Fruit fly (Drosophila melanogaster) Kc167 (cell line): ENCODE results near the gene CG34148.

ENCODE experiments used
- Myc ChIP-seq: fragments of >200 bp; optimal IDR thresholded peaks from 2 replicates; lab custom pipeline; 2017; ENCODE audit warnings: missing external identifiers
- Sin3A ChIP-seq: fragments of >200 bp; optimal IDR thresholded peaks from 2 replicates; lab custom pipeline; 2018; ENCODE audit warnings: missing external identifiers
- h ChIP-seq: fragments of >200 bp; optimal IDR thresholded peaks from 3 replicates; lab custom pipeline; 2018; ENCODE audit warnings: missing external identifiers
- insv ChIP-seq: fragments of >200 bp; optimal IDR thresholded peaks from 3 replicates; lab custom pipeline; 2018; ENCODE audit warnings: missing external identifiers
- psq ChIP-seq: fragments of >200 bp; optimal IDR thresholded peaks from 2 replicates; lab custom pipeline; 2017; ENCODE audit warnings: missing external identifiers
- ttk ChIP-seq: sonication (Bioruptor generic); optimal IDR thresholded peaks from 2 replicates; lab custom pipeline; 2017; ENCODE audit warnings: missing external identifiers

Gene CG34148

DNA sequence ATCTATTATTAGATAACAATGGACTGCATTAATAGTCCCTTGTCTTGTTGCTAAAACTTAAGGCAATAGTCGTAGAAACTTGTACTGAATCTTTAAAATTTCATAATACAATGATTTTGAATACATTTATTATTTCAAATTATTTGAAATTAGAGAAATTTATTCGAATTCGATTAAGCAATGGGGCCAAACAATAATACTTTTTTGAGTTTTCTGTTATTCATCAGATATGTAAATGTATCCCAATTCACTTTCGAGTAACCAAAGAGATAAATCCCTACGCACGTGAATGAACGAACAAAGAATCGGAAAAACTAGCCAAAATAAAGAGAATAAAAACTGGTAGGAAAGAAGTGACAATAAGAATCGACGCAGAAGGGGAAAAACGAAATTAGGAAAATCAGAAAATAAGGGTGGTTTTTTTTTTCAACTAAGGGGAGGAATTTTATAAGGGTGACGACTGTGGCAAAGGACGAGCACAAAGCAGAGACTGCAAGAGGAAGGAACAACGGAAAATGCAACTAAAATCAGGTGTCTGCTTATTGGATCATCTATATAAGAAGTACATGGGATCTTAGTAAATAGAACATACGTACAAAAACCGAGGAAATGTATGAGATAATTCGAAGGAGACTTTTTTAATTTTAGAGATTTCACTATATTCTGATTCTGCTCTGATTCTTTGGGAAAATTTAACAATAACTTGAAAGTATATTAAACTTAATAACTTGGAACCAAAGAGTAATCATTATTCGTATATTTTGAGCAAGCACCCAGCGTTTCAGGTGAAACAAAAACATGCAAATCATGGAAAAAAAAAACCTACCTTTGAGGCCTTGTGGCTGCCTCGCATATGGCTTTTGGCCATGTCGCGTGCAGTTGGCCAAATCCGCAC, 23.7 kb downstream of the CG34148 start:
- no peak for TF ChIP-seq h
- TF ChIP-seq psq (lab: Kevin White, UChicago), result no peak
- TF ChIP-seq insv (lab: Kevin White, UChicago), result no peak
- TF ChIP-seq Sin3A (lab: Kevin White, UChicago), result no peak
- TF ChIP-seq ttk (lab: Kevin White, UChicago), result no peak

DNA sequence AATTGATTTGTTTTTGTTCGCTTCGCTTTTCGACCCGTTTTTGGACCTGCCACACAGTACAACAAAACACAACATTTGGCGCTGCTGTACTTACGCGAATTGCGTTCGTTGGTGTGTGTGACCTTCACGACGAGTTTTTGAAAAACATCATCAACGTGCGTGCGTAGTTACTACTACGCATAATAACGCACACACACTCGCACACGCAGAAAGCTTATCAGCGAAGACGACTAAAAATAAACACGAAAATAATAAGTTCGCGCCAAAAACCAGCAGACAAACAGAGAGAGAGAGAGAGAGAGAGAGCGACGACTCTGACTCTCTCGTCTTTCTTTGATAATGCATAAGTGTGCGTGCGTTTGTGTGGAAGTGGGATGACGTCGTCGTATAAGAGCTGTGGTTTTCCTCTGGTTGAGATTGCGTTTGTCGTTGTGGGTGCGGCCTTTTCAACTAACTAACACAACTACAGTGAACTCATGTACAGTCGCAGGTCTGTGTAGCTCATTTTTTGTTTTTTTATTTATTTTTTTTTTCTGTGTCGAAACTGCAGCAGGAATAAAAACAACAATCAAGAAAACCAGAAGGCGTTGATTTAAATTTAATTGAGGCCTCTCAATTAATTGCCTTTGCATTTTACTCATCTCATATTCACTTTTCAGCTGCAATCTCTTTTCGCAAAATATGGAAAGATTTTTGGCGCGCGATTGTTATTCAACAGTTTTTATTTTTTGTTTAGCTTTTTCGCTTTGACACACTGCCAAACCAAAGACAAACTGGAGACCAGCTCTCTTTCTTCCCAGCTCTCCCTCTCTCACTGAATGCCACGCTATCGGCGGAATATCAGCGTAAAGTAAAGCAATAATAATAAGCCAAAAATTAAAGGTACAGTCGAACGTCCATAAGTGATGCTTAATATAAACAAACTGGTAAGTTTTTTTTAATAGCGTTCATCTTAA, 24.6 kb downstream of the CG34148 start:
- no peak for TF ChIP-seq ttk (lab: Kevin White, UChicago)
- no peak for TF ChIP-seq insv (lab: Kevin White, UChicago)
- no peak for TF ChIP-seq Sin3A (lab: Kevin White, UChicago)
- TF ChIP-seq Myc (lab: Kevin White, UChicago), result no peak
- TF ChIP-seq psq (lab: Kevin White, UChicago), result no peak
- TF ChIP-seq h, result no peak

DNA sequence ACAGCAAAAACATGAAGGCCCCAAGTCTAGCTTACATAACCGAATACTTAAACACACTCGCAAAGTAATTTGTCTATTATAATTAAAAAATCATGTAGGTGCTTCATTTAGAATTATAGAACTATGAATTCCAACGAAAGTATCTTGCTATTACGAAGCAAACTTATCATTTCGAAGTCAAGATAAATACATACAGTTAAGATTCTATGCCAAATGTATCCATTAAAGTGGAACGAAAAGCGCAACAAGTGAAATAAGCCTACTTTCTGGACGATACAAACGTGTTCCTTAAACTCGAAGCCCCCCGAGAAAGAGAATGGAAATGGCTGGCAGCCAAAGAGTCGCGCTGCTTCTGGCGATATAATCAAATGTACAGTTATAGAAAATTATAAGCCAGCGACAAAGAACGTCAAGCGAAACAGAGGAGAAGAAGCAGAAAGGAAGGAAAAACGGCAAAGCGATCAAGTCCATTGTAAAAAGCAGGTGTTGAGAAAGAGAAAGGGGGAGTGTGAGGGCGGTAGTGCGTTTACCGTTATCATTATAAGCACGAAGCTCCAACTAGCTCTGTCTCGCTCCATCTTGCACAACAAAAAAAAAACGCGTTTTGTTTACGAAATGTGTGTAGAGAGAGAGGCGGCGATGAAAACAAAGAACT, 25.8 kb downstream of the CG34148 start:
- TF ChIP-seq Myc (lab: Kevin White, UChicago) (no peak), insv (lab: Kevin White, UChicago) (no peak), h (no peak), ttk (lab: Kevin White, UChicago) (no peak), psq (lab: Kevin White, UChicago) (no peak), Sin3A (lab: Kevin White, UChicago) (no peak)

DNA sequence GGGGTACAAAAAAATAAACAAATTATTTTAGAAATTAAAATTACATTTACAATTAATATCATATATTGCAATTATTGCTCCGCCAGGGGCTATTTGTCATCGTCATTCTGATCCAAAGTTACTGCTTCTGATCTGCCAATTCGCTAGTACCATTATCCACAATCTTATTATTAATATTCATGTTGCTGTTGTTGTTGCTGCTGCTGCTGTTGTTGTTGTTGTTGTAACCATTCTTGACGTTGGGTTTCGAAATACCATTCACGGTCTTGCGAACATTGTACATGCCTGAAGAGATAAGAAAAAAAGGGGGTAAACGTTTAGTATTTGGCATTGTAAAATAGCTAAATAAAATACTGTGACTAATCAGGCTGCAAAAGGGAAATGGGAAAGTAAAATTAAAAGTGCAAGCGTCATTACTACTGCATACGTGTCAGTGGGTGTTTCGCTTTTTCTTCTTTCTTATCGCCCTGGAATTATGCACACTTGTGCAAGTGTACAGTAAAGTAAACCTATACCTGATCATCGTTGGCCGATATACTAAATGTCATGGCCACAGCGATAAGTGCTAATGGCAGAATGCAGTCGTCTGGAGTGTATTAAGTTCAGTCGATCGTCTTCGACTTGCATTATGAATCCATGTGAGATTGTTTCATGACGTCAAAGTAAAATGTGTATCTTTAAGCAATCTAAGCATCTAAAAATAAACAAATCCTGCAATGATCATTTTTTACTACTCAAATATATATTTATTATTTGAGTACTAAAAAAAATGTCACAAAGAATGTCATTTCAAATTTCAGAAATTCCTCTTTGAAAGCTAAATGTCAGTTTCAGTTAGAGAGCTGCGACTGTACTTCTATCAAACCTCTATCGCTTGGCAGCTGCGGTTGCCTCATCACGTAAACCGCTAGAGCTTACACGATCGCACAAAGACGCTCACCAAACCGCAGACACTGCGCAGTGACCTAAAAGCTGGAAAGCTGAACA, 26.6 kb downstream of the CG34148 start:
- TF ChIP-seq h (no peak), Sin3A (lab: Kevin White, UChicago) (no peak), insv (lab: Kevin White, UChicago) (no peak), psq (lab: Kevin White, UChicago) (no peak), ttk (lab: Kevin White, UChicago) (no peak), Myc (lab: Kevin White, UChicago) (no peak)

DNA sequence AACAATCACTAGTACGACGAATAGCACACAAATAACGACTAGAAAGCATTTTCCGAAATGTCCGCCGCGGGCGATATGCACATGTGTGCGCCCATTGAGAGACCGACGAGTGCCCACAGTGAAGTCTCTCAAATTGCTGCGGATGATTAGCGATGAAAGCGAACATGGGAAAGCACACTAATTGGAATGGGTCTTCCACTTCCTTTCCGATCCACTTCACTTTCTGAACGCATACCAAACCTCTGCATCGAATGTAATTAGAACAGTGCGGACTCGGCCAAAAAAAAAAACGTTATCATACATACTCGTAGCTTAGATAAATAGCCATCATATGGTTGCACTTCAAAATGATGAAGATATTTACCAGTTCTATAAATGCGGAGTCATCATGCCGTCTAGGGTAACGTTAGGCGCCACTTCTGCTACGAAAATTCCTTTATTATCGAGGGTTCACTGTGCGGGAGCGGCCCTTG, 28.5 kb downstream of the CG34148 start:
- TF ChIP-seq psq (lab: Kevin White, UChicago), result no peak
- TF ChIP-seq Sin3A (lab: Kevin White, UChicago), result no peak
- TF ChIP-seq Myc (lab: Kevin White, UChicago), result no peak
- no peak for TF ChIP-seq ttk (lab: Kevin White, UChicago)
- TF ChIP-seq h, result no peak
- no peak for TF ChIP-seq insv (lab: Kevin White, UChicago)

DNA sequence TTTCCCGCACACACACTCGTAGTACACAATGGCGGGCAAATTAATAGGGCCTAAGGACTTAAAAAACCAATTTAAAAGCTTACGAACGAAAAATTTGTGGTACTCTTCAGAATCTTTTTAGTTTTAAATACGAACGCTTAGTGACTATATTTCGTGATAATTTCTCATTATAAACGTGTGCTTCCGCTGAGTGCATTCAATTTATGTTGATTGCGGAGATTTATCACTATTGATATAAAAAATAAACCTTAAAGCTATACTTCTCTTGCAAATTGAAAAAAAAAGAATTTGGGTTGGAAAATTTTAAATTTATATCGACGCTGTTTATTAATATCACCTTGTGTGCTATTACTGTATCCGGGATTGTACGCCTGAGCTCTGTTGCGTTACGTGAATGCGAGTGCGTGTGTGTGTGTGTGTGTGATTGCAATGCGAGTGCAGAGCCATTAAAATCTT, 29.5 kb downstream of the CG34148 start:
- TF ChIP-seq insv (lab: Kevin White, UChicago) (no peak), psq (lab: Kevin White, UChicago) (no peak), Sin3A (lab: Kevin White, UChicago) (no peak), ttk (lab: Kevin White, UChicago) (no peak), h (no peak), Myc (lab: Kevin White, UChicago) (no peak)

DNA sequence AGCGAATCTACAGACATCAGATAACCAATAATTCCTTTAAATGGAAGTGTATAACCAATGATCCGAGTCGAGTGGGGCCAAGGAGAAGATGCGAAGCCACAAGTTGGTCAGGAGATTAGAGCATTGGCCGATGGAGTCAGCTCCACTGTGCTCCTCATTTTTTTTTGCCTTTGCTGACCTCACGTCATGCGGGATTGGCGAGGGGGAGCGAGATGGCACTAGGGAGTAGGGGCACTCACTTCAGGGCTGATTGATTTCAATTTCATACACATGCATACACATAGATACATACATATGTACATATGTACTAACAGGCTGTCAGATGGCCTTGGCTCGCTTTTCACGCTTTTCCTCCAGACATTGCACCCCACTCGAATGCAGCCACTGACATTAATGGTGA, 30.2 kb downstream of the CG34148 start:
- no peak for TF ChIP-seq Myc (lab: Kevin White, UChicago)
- TF ChIP-seq psq (lab: Kevin White, UChicago), result no peak
- no peak for TF ChIP-seq insv (lab: Kevin White, UChicago)
- no peak for TF ChIP-seq Sin3A (lab: Kevin White, UChicago)
- TF ChIP-seq h, result no peak
- TF ChIP-seq ttk (lab: Kevin White, UChicago), result no peak

DNA sequence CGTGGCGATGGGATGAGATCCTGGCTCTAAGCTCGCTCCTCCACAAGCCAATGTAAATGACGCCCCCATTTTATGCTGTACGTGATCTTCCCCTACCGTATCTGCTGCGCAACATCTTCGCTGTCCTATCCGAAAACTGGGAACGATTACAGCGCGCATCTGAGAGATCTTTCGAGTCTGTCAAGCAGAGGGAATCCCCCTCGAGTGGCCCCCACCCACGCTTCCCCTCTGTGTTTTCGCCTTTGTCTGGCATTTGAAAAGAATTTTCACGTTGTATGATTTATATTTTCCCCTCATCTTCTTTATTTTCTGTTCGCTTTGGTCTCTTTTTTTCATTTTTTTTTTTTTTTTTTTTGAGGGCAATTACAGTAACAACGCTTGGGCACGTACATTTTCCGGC, 31.0 kb downstream of the CG34148 start:
- TF ChIP-seq ttk (lab: Kevin White, UChicago) (no peak), psq (lab: Kevin White, UChicago) (no peak), h (no peak), Myc (lab: Kevin White, UChicago) (no peak), Sin3A (lab: Kevin White, UChicago) (no peak), insv (lab: Kevin White, UChicago) (no peak)

DNA sequence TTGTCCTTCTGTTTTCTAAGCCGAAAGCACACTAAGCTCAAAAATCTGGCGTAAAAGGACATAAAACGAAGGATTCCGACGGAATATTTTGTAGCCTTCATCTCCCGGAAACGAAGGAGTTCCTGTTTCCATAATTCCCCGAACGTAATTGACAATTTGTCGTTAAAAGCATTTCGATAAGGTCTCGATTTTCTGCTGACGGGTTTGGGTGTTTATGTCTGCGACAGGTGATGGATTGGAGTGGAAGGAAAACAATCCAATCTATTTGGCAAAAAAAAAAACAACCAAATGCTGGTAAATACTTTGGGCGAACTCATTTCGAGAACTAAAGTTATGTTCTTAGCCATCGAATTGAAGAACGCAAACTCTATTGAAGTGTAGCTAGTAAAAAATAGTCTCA, 31.9 kb downstream of the CG34148 start, which contains the start of gene Gr93d:
Gene Gr93d, minus strand, starts transcription at position 101 of the 400 bp plus-strand sequence.
- TF ChIP-seq h, result no peak
- TF ChIP-seq Myc (lab: Kevin White, UChicago), result no peak
- no peak for TF ChIP-seq insv (lab: Kevin White, UChicago)
- no peak for TF ChIP-seq Sin3A (lab: Kevin White, UChicago)
- no peak for TF ChIP-seq ttk (lab: Kevin White, UChicago)
- TF ChIP-seq psq (lab: Kevin White, UChicago), result no peak
